Worm (Caenorhabditis elegans) whole organism, young adult: Measurements from ENCODE around the gene his-17.

ENCODE experiments used
- F10E7.11 ChIP-seq: sonication (generic microtip); optimal IDR thresholded peaks from 2 replicates; lab custom pipeline; 2017; ENCODE audit warnings: mild to moderate bottlenecking, missing genetic modification characterization, moderate library complexity, missing compliant biosample characterization
- Y56A3A.18 ChIP-seq: fragments of 200-800 bp; sonication (Bioruptor generic); IDR thresholded peaks from 2 replicates; pipeline ENCODE4 v1.3.6; 2022; ENCODE audit warnings: missing genetic modification reagents, missing genetic modification characterization, missing compliant biosample characterization
- Y95B8A.8 ChIP-seq: fragments of 200-800 bp; sonication (Bioruptor generic); IDR thresholded peaks from 2 replicates; pipeline ENCODE4 v1.3.6; 2022; ENCODE audit warnings: missing genetic modification reagents, missing genetic modification characterization, missing compliant biosample characterization
- attf-3 ChIP-seq: fragments of 200-800 bp; sonication (Bioruptor generic); conservative IDR thresholded peaks from 2 replicates; pipeline ENCODE4 v1.3.6; 2022; ENCODE audit warnings: missing genetic modification reagents, missing genetic modification characterization, missing compliant biosample characterization
- attf-6 ChIP-seq: fragments of 200-800 bp; sonication (Bioruptor generic); IDR thresholded peaks from 2 replicates; pipeline ENCODE4 v1.3.6; 2022; ENCODE audit warnings: missing genetic modification reagents, missing genetic modification characterization, missing compliant biosample characterization
- pha-4 ChIP-seq: fragments of 150-350 bp; sonication (generic microtip); optimal IDR thresholded peaks from 2 replicates; lab custom pipeline; 2014; ENCODE audit warnings: missing biosample characterization, missing genetic modification reagents, missing genetic modification characterization
- rpc-1 ChIP-seq, 2 experiments: fragments of 150-350 bp in 1 of 2; sonication (generic microtip) in 1 of 2; optimal IDR thresholded peaks; 2 replicates each; lab custom pipeline; 2014 to 2018; ENCODE audit warnings: missing biosample characterization in 1 of 2, missing genetic modification characterization in 1 of 2, missing genetic modification reagents in 1 of 2, missing genotype in 1 of 2
- sea-2 ChIP-seq: fragments of 200-800 bp; sonication (Bioruptor generic); IDR thresholded peaks from 2 replicates; pipeline ENCODE4 v1.3.6; 2022; ENCODE audit warnings: missing genetic modification characterization, missing compliant biosample characterization
- unc-62 ChIP-seq: fragments of 150-350 bp; optimal IDR thresholded peaks from 2 replicates; lab custom pipeline; 2014; ENCODE audit warnings: missing biosample characterization, missing genetic modification reagents, missing genetic modification characterization

DNA sequence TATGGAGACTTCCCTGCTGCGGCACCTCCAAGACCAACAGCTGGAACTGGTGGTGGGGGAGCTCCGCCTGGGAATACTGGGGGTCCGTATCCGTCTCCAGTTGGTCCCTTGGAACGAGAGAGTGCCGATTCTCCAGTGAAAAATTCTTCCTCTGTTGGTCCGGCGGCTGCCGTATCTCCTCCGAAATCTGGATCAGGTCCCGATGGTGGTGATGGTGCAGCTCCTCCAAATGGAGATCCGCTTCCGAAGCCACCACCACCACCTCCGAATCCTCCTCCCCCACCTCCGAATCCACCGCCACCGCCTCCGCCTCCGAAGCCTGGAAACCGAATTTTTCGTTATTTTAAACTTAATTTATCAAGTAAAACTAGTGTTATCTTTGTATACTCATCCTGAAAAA, 42.6 kb upstream of the his-17 start:
- TF ChIP-seq rpc-1 (optimal IDR thresholded peaks at IDR 0.05; lab: Kevin White, UChicago) (no peak), rpc-1 (tag; optimal IDR thresholded peaks at IDR 0.05; lab: Kevin White, UChicago) (no peak), pha-4 (tag; lab: Kevin White, UChicago) (no peak), Y95B8A.8 (no peak), unc-62 (GFP tag; lab: Kevin White, UChicago) (no peak), sea-2 (GFP tag; lab: Robert Waterston, UW) (no peak), attf-6 (GFP tag; lab: Robert Waterston, UW) (no peak), F10E7.11 (tag; lab: Kevin White, UChicago) (no peak), Y56A3A.18 (GFP tag; lab: Robert Waterston, UW) (no peak), attf-3 (GFP tag; lab: Robert Waterston, UW) (no peak)
